Fruit fly (Drosophila melanogaster): Measurements from ENCODE around the gene CG10005.

DNA sequence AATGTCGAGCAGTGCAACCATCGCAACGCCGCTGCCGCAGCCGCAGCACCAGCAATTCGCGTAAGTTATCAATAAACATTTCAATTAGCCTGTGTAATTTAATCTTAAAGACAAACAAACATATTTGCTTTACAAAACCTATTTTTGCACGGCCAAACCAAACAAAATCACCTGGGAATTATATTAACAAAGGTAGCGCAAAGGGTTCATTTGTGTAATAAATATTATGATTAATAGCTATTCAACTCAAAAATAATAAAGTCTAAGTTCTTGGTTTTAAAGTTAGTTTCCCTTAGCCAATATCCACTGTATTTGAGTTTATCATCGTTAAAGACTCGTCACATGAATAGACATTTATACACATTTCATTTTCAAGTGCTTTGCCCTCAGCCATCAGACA is 7.8 kb downstream of the CG10005 start:
- no peak for TF ChIP-seq rn (GFP tag; IDR thresholded peaks at IDR 0.05)
- TF ChIP-seq CG32121 (GFP tag; IDR thresholded peaks at IDR 0.05): peak; percentile 71
- TF ChIP-seq CG17806 (tag; optimal IDR thresholded peaks at IDR 0.05): peak; percentile 17
- no peak for TF ChIP-seq CG13204 (GFP tag; optimal IDR thresholded peaks at IDR 0.05)
- TF ChIP-seq EcR (GFP tag; optimal IDR thresholded peaks at IDR 0.05): no peak
- peak; percentile 45; the same call in 1 of the 3 replicates for TF ChIP-seq CG4496 (GFP tag; IDR thresholded peaks at IDR 0.05)
- peak; percentile 66 for TF ChIP-seq Ets98B (GFP tag; IDR thresholded peaks at IDR 0.05)
- peak; percentile 21 for TF ChIP-seq CG15710 (tag; optimal IDR thresholded peaks at IDR 0.05)

All from whole organism, pupa.